Worm (Caenorhabditis elegans) whole organism, L3 larva: ENCODE measurements around the gene B0524.3.

Source experiments
- ZK546.5 ChIP-seq: sonication (generic microtip); optimal IDR thresholded peaks from 2 replicates; lab custom pipeline; 2017; ENCODE audit warnings: missing biosample characterization, missing genetic modification characterization
- snpc-4 ChIP-seq: fragments of 150-350 bp; optimal IDR thresholded peaks from 2 replicates; lab custom pipeline; 2014; ENCODE audit warnings: missing biosample characterization, missing genetic modification characterization

ce11 chrIII:1918311-1918932 is 31.0 kb downstream of the B0524.3 start:
- TF ChIP-seq snpc-4 (tag; lab: Kevin White, UChicago) (no peak), ZK546.5 (tag; lab: Kevin White, UChicago) (no peak)
